Worm (Caenorhabditis elegans): ENCODE results near the gene str-145.

- TF ChIP-seq dpl-1 (GFP tag; optimal IDR thresholded peaks at IDR 0.05) (no peak), Y95B8A.8 (GFP tag; IDR thresholded peaks at IDR 0.05) (no peak), nhr-27 (tag; optimal IDR thresholded peaks at IDR 0.05) (no peak), unc-62 (GFP tag; optimal IDR thresholded peaks at IDR 0.05) (no peak), F23B12.7 (tag; optimal IDR thresholded peaks at IDR 0.05; ENCODE audit: insufficient read depth) (no peak), nfya-1 (tag; optimal IDR thresholded peaks at IDR 0.05; ENCODE audit: borderline replicate concordance, insufficient read depth) (no peak), efl-1 (GFP tag; optimal IDR thresholded peaks at IDR 0.05) (no peak), nfya-2 (GFP tag; IDR thresholded peaks at IDR 0.05) (no peak), Y79H2A.3 (GFP tag; conservative IDR thresholded peaks at IDR 0.05) (no peak), him-1 (tag; optimal IDR thresholded peaks at IDR 0.05) (no peak), B0035.1 (tag; optimal IDR thresholded peaks at IDR 0.05) (no peak), snpc-1.1 (tag; optimal IDR thresholded peaks at IDR 0.05; ENCODE audit: insufficient read depth) (no peak), hrde-1 (tag; optimal IDR thresholded peaks at IDR 0.05; ENCODE audit: borderline replicate concordance) (no peak)
Observed at ce11 chrV:8104473-8104872, 6.3 kb upstream of the str-145 start, which contains the start of gene srlf-16.
